Fruit fly (Drosophila melanogaster): ENCODE measurements around the gene Nepl19.

- TF ChIP-seq Hnf4 (GFP tag; optimal IDR thresholded peaks at IDR 0.05) (peak; percentile 91), brk (GFP tag; optimal IDR thresholded peaks at IDR 0.05) (no peak), h (GFP tag; optimal IDR thresholded peaks at IDR 0.05) (peak; percentile 92), Vsx2 (GFP tag; optimal IDR thresholded peaks at IDR 0.05; ENCODE audit: partially characterized antibody) (no peak)
These were observed 8.9 kb upstream of the Nepl19 start for dm6 chr3R:28888561-28889426.

Measured in whole organism, wandering third instar larva.